Worm (Caenorhabditis elegans) whole organism, L3 larva: ENCODE measurements around the gene lido-17.

Experiments
- ZK546.5 ChIP-seq: sonication (generic microtip); optimal IDR thresholded peaks from 2 replicates; lab custom pipeline; 2017; ENCODE audit warnings: missing biosample characterization, missing genetic modification characterization
- ama-1 ChIP-seq: fragments of 150-350 bp; optimal IDR thresholded peaks from 2 replicates; lab custom pipeline; 2018
- ceh-16 ChIP-seq: sonication (generic microtip); optimal IDR thresholded peaks from 2 replicates; lab custom pipeline; 2017; ENCODE audit warnings: missing biosample characterization, missing genetic modification characterization
- ceh-28 ChIP-seq: fragments of 150-350 bp; optimal IDR thresholded peaks from 2 replicates; lab custom pipeline; 2014; ENCODE audit warnings: missing biosample characterization, missing genetic modification reagents, missing genetic modification characterization
- ceh-82 ChIP-seq: fragments of 150-350 bp; optimal IDR thresholded peaks from 2 replicates; lab custom pipeline; 2014; ENCODE audit warnings: missing biosample characterization, missing genetic modification characterization
- egl-5 ChIP-seq: fragments of 150-350 bp; optimal IDR thresholded peaks from 2 replicates; lab custom pipeline; 2017; ENCODE audit warnings: missing biosample characterization, missing genetic modification reagents, missing genetic modification characterization, inconsistent platforms
- elt-1 ChIP-seq: fragments of 150-350 bp; optimal IDR thresholded peaks from 2 replicates; lab custom pipeline; 2014; ENCODE audit warnings: missing biosample characterization, missing genetic modification characterization
- elt-3 ChIP-seq, 3 experiments: fragments of 150-350 bp in 1 of 3; sonication (generic microtip) in 2 of 3; optimal IDR thresholded peaks; 2 replicates in 2 of 3; 4 replicates in 1 of 3; lab custom pipeline; 2014 to 2017; ENCODE audit warnings: missing biosample characterization in 3 of 3, missing genetic modification characterization in 3 of 3
- eor-1 ChIP-seq, 2 experiments: fragments of 150-350 bp; optimal IDR thresholded peaks; 2 replicates each; lab custom pipeline; 2014 to 2018; ENCODE audit warnings: missing biosample characterization in 2 of 2, missing genetic modification characterization in 2 of 2
- fkh-10 ChIP-seq: sonication (generic microtip); optimal IDR thresholded peaks from 2 replicates; lab custom pipeline; 2017; ENCODE audit warnings: missing biosample characterization, missing genetic modification reagents, missing genetic modification characterization
- fkh-2 ChIP-seq: fragments of 150-350 bp; optimal IDR thresholded peaks from 2 replicates; lab custom pipeline; 2014; ENCODE audit warnings: missing biosample characterization, missing genetic modification reagents, missing genetic modification characterization
- fos-1 ChIP-seq: fragments of 150-350 bp; optimal IDR thresholded peaks from 2 replicates; lab custom pipeline; 2014; ENCODE audit warnings: missing biosample characterization, missing genetic modification characterization
- hmg-11 ChIP-seq: sonication (generic microtip); optimal IDR thresholded peaks from 2 replicates; lab custom pipeline; 2016; ENCODE audit warnings: missing genetic modification characterization, missing compliant biosample characterization
- lin-15B ChIP-seq: fragments of 150-350 bp; optimal IDR thresholded peaks from 2 replicates; lab custom pipeline; 2014; ENCODE audit warnings: missing biosample characterization, missing genetic modification characterization
- lsy-12 ChIP-seq: sonication (generic microtip); optimal IDR thresholded peaks from 2 replicates; lab custom pipeline; 2016; ENCODE audit warnings: mild to moderate bottlenecking, missing genetic modification characterization, missing compliant biosample characterization
- mdl-1 ChIP-seq: fragments of 150-350 bp; optimal IDR thresholded peaks from 2 replicates; lab custom pipeline; 2014; ENCODE audit warnings: missing biosample characterization, missing genetic modification characterization
- mml-1 ChIP-seq: fragments of 150-350 bp; sonication (generic microtip); optimal IDR thresholded peaks from 3 replicates; lab custom pipeline; 2014; ENCODE audit warnings: missing biosample characterization, missing genetic modification characterization
- nfya-1 ChIP-seq: sonication (generic microtip); optimal IDR thresholded peaks from 2 replicates; lab custom pipeline; 2017; ENCODE audit warnings: missing genetic modification characterization, mild to moderate bottlenecking, missing compliant biosample characterization, antibody characterized with exemption, moderate library complexity; ENCODE audit not compliant: insufficient read depth
- nhr-11 ChIP-seq: fragments of 150-350 bp; optimal IDR thresholded peaks from 2 replicates; lab custom pipeline; 2014; ENCODE audit warnings: missing biosample characterization, missing genetic modification characterization
- nhr-12 ChIP-seq: fragments of 150-350 bp; optimal IDR thresholded peaks from 2 replicates; lab custom pipeline; 2014; ENCODE audit warnings: missing biosample characterization, missing genetic modification characterization
- nhr-237 ChIP-seq: fragments of 150-350 bp; optimal IDR thresholded peaks from 2 replicates; lab custom pipeline; 2014; ENCODE audit warnings: missing biosample characterization, missing genetic modification characterization
- nhr-25 ChIP-seq: sonication (generic microtip); optimal IDR thresholded peaks from 2 replicates; lab custom pipeline; 2017; ENCODE audit warnings: missing biosample characterization, missing genetic modification characterization
- nhr-43 ChIP-seq: sonication (generic microtip); optimal IDR thresholded peaks from 2 replicates; lab custom pipeline; 2016; ENCODE audit warnings: mild to moderate bottlenecking, missing genetic modification characterization, missing compliant biosample characterization; ENCODE audit not compliant: poor library complexity, severe bottlenecking
- nhr-67 ChIP-seq: fragments of 150-350 bp; optimal IDR thresholded peaks from 2 replicates; lab custom pipeline; 2014; ENCODE audit warnings: missing biosample characterization, missing genetic modification characterization
- nhr-76 ChIP-seq: fragments of 150-350 bp; sonication (generic microtip); optimal IDR thresholded peaks from 5 replicates; lab custom pipeline; 2014; ENCODE audit warnings: missing biosample characterization, missing genetic modification characterization
- nhr-77 ChIP-seq: fragments of 150-350 bp; optimal IDR thresholded peaks from 2 replicates; lab custom pipeline; 2014; ENCODE audit warnings: missing biosample characterization, missing genetic modification characterization
- pha-4 ChIP-seq: fragments of 150-350 bp; optimal IDR thresholded peaks from 2 replicates; lab custom pipeline; 2014; ENCODE audit warnings: missing biosample characterization, missing genetic modification reagents, missing genetic modification characterization
- pqm-1 ChIP-seq: fragments of 150-350 bp; optimal IDR thresholded peaks from 2 replicates; lab custom pipeline; 2017; ENCODE audit warnings: missing biosample characterization, missing genetic modification characterization, inconsistent platforms
- sea-2 ChIP-seq: fragments of 150-350 bp; sonication (generic microtip); optimal IDR thresholded peaks from 4 replicates; lab custom pipeline; 2014; ENCODE audit warnings: missing biosample characterization, missing genetic modification reagents, missing genetic modification characterization
- unc-39 ChIP-seq: sonication (generic microtip); optimal IDR thresholded peaks from 4 replicates; lab custom pipeline; 2017; ENCODE audit warnings: missing biosample characterization, missing genetic modification characterization
- zag-1 ChIP-seq: fragments of 150-350 bp; optimal IDR thresholded peaks from 2 replicates; lab custom pipeline; 2014; ENCODE audit warnings: missing biosample characterization, missing genetic modification characterization
- ztf-11 ChIP-seq: fragments of 150-350 bp; optimal IDR thresholded peaks from 2 replicates; lab custom pipeline; 2014; ENCODE audit warnings: missing biosample characterization, missing genetic modification characterization

The lido-17 gene

ce11 chrII:9438227-9438626 lies 45.6 kb upstream of the lido-17 start, which contains the start of gene chil-13:
Gene chil-13, minus strand, starts transcription at chrII:9438327.
- TF ChIP-seq elt-3 (tag; optimal IDR thresholded peaks at IDR 0.05; lab: Kevin White, UChicago) = no peak
- TF ChIP-seq elt-1 = no peak
- TF ChIP-seq nhr-12 (tag; lab: Kevin White, UChicago) = no peak
- no peak for TF ChIP-seq fos-1 (tag; lab: Kevin White, UChicago)
- TF ChIP-seq nhr-25 (tag; lab: Kevin White, UChicago) = no peak
- TF ChIP-seq ceh-82 (tag; lab: Kevin White, UChicago) = no peak
- TF ChIP-seq mdl-1 (tag; lab: Kevin White, UChicago) = no peak
- TF ChIP-seq zag-1 (tag; lab: Kevin White, UChicago) = no peak
- TF ChIP-seq hmg-11 (tag; lab: Kevin White, UChicago) = no peak

- no peak for TF ChIP-seq lin-15B (tag; lab: Kevin White, UChicago)
- TF ChIP-seq nhr-25 (tag; lab: Kevin White, UChicago) = no peak
- TF ChIP-seq sea-2 = no peak
- no peak for TF ChIP-seq ceh-28
- TF ChIP-seq mml-1 (tag; lab: Kevin White, UChicago) = no peak
- no peak for TF ChIP-seq eor-1 (tag; optimal IDR thresholded peaks at IDR 0.05; lab: Kevin White, UChicago)
- TF ChIP-seq nhr-12 (tag; lab: Kevin White, UChicago) = no peak
- TF ChIP-seq, all 47 proteins: peak for 0
Measured at ce11 chrII:9436009-9436408, 43.4 kb upstream of the lido-17 start, which contains the start of gene kin-16. Gene kin-16, minus strand, starts transcription at chrII:9436109.

DNA sequence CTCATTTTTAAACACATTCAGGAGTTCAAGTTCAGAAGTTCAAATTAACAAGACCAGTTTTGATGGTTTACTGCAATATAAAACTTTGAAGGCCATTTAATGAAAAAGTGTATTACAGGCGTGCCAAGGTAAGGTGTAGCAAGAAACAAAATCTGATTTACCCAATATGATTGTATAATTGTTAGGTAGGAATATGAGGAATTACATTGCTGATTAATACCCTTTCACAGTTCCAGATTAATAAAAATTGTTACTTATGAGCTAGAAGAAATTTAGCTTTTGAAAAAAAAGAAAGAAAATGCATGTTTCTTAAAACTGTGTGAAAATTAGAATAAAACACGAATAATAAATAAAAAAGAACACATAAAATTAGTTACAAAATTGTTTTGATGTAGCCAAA lies 41.0 kb upstream of the lido-17 start, which contains the start of gene kin-15:
Gene kin-15 (minus strand): TSS at position 101 of the 400 bp plus-strand sequence.
- TF ChIP-seq nhr-11 = no peak
- no peak for TF ChIP-seq nfya-1 (tag; lab: Kevin White, UChicago)
- no peak for TF ChIP-seq sea-2
- no peak for TF ChIP-seq fkh-10 (GFP tag; lab: Kevin White, UChicago)
- no peak for TF ChIP-seq elt-1
- no peak for TF ChIP-seq fkh-2
- TF ChIP-seq ZK546.5 (tag; lab: Kevin White, UChicago) = no peak
- TF ChIP-seq lin-15B (tag; lab: Kevin White, UChicago) = no peak
- no peak for TF ChIP-seq unc-39 (tag; lab: Kevin White, UChicago)
- no peak for TF ChIP-seq lsy-12 (tag; lab: Kevin White, UChicago)
- TF ChIP-seq pha-4 (tag; lab: Kevin White, UChicago) = no peak
- no peak for TF ChIP-seq nhr-76 (tag; lab: Kevin White, UChicago)
- no peak for TF ChIP-seq ztf-11 (tag; lab: Kevin White, UChicago)
- no peak for TF ChIP-seq mml-1 (tag; lab: Kevin White, UChicago)
- TF ChIP-seq nhr-237 (tag; lab: Kevin White, UChicago) = no peak
- TF ChIP-seq mdl-1 (tag; lab: Kevin White, UChicago) = no peak
- no peak for TF ChIP-seq ceh-28
- TF ChIP-seq pqm-1 = no peak
- TF ChIP-seq hmg-11 (tag; lab: Kevin White, UChicago) = no peak

- TF ChIP-seq nhr-43 (tag; lab: Kevin White, UChicago) (no peak), fkh-10 (GFP tag; lab: Kevin White, UChicago) (peak; percentile 75)
Measured at ce11 chrII:9431119-9431518, 38.5 kb upstream of the lido-17 start.

DNA sequence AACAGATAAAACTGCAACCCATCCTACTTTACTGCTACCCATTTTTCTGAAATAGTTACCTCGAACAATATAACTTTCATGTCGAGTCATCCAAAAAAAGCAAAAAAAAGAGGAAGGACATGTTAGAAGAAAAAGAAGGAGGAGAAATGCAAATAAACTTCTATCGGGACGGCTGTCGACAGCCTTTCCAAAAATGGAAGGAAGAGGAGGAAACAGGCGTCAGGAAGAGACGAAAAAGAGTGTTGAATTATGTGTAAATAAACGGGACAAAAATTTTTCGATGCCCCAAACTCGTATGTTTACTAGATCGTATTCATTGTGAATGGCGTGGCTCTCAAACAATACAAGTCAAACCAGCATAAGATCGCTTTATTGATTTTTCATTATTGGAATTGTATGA lies 35.0 kb upstream of the lido-17 start, which contains the start of gene M176.5:
Gene M176.5 (minus strand): TSS at position 101 of the 400 bp plus-strand sequence.
- TF ChIP-seq nhr-67 (tag; lab: Kevin White, UChicago) (no peak), egl-5 (tag; lab: Kevin White, UChicago) (no peak), hmg-11 (tag; lab: Kevin White, UChicago) (peak; percentile 5), pha-4 (tag; lab: Kevin White, UChicago) (peak; percentile 78), mml-1 (tag; lab: Kevin White, UChicago) (no peak), ZK546.5 (tag; lab: Kevin White, UChicago) (no peak), lin-15B (tag; lab: Kevin White, UChicago) (no peak)

DNA sequence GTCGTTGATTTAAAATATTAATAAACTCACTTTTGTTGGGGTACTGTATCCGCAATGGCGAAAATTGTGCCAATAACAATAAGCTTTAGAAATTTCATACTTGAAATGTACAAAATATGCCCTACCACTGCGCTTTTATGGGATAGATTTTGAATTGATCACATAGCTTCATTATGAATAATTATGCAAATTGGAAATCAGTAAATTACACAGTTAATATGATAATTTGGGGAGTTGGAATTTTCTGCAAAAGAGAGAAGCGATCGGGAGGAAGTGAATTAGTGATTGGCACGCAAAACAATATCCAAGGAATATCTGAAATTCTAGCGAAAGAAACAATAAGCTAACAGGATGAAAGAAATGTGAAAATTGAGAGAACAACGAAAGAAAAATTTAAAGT lies 33.5 kb upstream of the lido-17 start, which contains the start of gene M176.10:
Gene M176.10 (minus strand): TSS at position 101 of the 400 bp plus-strand sequence.
- TF ChIP-seq zag-1 (tag; lab: Kevin White, UChicago) = no peak
- TF ChIP-seq ceh-16 = no peak
- TF ChIP-seq hmg-11 (tag; lab: Kevin White, UChicago) = no peak
- no peak for TF ChIP-seq nhr-77
- no peak for TF ChIP-seq nhr-67 (tag; lab: Kevin White, UChicago)
- no peak for TF ChIP-seq fkh-10 (GFP tag; lab: Kevin White, UChicago)
- TF ChIP-seq pqm-1 = no peak
- no peak for TF ChIP-seq ama-1 (lab: Kevin White, UChicago)
- TF ChIP-seq egl-5 (tag; lab: Kevin White, UChicago) = no peak
- TF ChIP-seq ztf-11 (tag; lab: Kevin White, UChicago) = no peak
- TF ChIP-seq lin-15B (tag; lab: Kevin White, UChicago) = no peak
- TF ChIP-seq nhr-237 (tag; lab: Kevin White, UChicago) = no peak
